Fruit fly (Drosophila melanogaster) whole organism: ENCODE results near the gene CG1090.

Experiments
- CG8478 ChIP-seq: fragments of >200 bp; optimal IDR thresholded peaks from 2 replicates; lab custom pipeline; 2018; ENCODE audit warnings: inconsistent platforms
- Dll ChIP-seq: fragments of >200 bp; optimal IDR thresholded peaks from 2 replicates; lab custom pipeline; 2017
- EcR ChIP-seq, 2 experiments: fragments of >200 bp; optimal IDR thresholded peaks; 2 replicates each; lab custom pipeline; 2017; ENCODE audit warnings: missing biosample characterization in 2 of 2, missing genetic modification characterization in 2 of 2, missing genetic modification reagents in 2 of 2
- pan ChIP-seq: fragments of >200 bp; optimal IDR thresholded peaks from 2 replicates; lab custom pipeline; 2017
- psq ChIP-seq: fragments of >200 bp; optimal IDR thresholded peaks from 2 replicates; lab custom pipeline; 2017
- usp ChIP-seq: fragments of >200 bp; optimal IDR thresholded peaks from 2 replicates; lab custom pipeline; 2017; ENCODE audit warnings: missing biosample characterization, missing genetic modification characterization, mixed read lengths

The CG1090 gene

DNA sequence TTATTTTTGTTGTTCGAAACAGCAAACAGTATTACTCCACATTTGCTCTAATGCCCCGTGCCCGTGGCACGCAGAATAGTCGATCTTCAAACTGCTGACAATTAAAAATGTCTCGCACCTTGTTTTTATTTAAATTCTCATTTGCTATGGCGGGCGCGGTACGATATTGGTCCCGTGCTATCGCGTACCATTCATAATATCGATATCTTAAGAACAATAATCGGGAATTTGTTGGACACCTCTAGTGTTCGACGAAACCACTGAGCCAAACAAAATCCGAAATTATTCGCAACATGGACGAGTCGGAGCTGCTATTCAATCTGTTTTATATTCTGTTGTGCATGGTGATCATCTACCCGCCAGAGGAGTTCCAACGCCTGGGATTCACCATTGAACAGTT is 30.4 kb downstream of the CG1090 start, which contains the start of gene CG14646:
CG14646 (plus strand) TSS at position 234 of the 400 bp plus-strand sequence.
- no peak for TF ChIP-seq usp (GFP tag; lab: Kevin White, UChicago)
- TF ChIP-seq EcR (GFP tag; optimal IDR thresholded peaks at IDR 0.05; lab: Kevin White, UChicago): no peak
- no peak for TF ChIP-seq Dll (lab: Kevin White, UChicago)
- TF ChIP-seq pan (lab: Kevin White, UChicago): no peak
- TF ChIP-seq CG8478 (lab: Kevin White, UChicago): no peak
- TF ChIP-seq psq (lab: Kevin White, UChicago): no peak

- no peak for TF ChIP-seq Dll (lab: Kevin White, UChicago)
- TF ChIP-seq CG8478 (lab: Kevin White, UChicago): no peak
- no peak for TF ChIP-seq psq (lab: Kevin White, UChicago)
- TF ChIP-seq usp (GFP tag; lab: Kevin White, UChicago): no peak
- no peak for TF ChIP-seq pan (lab: Kevin White, UChicago)
- no peak for TF ChIP-seq EcR (GFP tag; optimal IDR thresholded peaks at IDR 0.05; lab: Kevin White, UChicago)
Measured at dm6 chr3R:4394117-4394516, 34.4 kb downstream of the CG1090 start, which contains the start of gene CG34112. Gene CG34112, minus strand, starts transcription at chr3R:4394259.

dm6 chr3R:4394654-4395581 is 35.2 kb downstream of the CG1090 start:
- TF ChIP-seq psq (lab: Kevin White, UChicago) (no peak), EcR (GFP tag; optimal IDR thresholded peaks at IDR 0.05; lab: Kevin White, UChicago) (no peak), usp (GFP tag; lab: Kevin White, UChicago) (no peak)

DNA sequence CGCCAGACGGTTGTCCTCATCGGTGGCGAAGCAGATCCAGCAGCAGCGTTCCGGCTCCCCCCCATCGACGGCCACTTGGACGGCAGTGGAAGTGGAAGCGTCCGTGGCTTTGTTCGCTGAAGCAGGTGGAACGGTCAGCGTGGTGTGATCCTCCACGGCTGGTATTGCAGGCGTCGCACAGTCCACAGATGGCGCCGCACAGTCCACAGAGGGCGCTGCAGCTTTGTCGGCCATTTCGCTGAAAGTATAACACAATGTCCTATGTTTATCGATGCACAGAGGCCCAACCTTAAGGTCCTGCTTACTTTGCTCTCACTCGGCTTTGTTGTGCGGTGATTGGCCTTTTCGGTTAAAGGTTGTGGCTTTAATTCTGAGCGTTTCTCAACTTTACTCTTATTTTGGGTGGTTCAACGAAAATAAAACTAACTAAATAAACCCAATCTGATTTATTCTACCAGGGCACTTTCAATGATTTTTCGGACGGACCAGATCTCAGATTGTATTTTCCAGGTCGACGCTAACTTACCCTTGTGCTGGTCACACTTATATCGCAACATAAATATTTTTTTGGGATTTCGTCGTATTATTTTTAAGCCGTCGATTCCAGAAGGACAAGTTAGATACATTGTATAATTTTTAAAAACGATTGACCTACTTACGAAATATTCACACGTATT is 37.9 kb downstream of the CG1090 start, which contains the start of gene CG9855:
CG9855 (minus strand) TSS at position 473 of the 677 bp plus-strand sequence.
- TF ChIP-seq CG8478 (lab: Kevin White, UChicago) (no peak), Dll (lab: Kevin White, UChicago) (no peak), usp (GFP tag; lab: Kevin White, UChicago) (no peak), pan (lab: Kevin White, UChicago) (no peak), psq (lab: Kevin White, UChicago) (no peak), EcR (GFP tag; optimal IDR thresholded peaks at IDR 0.05; lab: Kevin White, UChicago) (no peak)

DNA sequence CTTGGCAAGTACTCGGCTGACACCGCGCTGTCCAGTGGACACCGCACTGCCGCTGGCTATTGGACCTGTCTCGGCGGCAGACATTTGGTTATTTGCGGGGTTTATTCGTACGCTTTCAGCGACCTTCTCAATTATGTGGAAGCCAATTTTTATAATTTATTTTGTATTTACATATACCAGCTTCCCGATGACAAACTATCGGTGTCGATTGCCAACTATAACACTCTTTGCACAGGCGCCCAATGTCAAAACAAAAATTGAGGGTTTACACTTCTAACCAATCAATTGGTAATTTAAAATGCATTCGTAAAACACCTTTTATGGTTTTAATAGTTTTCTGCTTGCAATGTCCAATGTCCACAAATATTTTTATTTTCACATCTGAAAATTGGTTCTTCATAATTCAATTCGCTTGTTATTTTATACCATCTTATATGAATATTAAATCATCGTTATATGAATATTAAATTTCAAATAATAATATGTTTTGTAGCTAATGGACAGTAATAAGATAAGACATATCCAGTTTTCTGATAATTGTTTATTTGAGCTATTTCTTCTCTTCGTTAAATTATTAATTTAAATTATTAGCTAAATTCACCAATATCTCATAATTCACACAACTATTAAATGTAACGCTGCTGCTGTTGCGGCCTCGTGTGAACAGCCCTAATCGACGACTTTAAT is 40.3 kb downstream of the CG1090 start:
- TF ChIP-seq CG8478 (lab: Kevin White, UChicago) (no peak), EcR (GFP tag; optimal IDR thresholded peaks at IDR 0.05; lab: Kevin White, UChicago) (no peak), psq (lab: Kevin White, UChicago) (no peak), usp (GFP tag; lab: Kevin White, UChicago) (no peak), Dll (lab: Kevin White, UChicago) (no peak), pan (lab: Kevin White, UChicago) (no peak)

- TF ChIP-seq usp (GFP tag; lab: Kevin White, UChicago): no peak
Measured at dm6 chr3R:4400497-4400833, 40.8 kb downstream of the CG1090 start, which contains the start of gene CG14647. Gene CG14647, plus strand, starts transcription at chr3R:4400510.

DNA sequence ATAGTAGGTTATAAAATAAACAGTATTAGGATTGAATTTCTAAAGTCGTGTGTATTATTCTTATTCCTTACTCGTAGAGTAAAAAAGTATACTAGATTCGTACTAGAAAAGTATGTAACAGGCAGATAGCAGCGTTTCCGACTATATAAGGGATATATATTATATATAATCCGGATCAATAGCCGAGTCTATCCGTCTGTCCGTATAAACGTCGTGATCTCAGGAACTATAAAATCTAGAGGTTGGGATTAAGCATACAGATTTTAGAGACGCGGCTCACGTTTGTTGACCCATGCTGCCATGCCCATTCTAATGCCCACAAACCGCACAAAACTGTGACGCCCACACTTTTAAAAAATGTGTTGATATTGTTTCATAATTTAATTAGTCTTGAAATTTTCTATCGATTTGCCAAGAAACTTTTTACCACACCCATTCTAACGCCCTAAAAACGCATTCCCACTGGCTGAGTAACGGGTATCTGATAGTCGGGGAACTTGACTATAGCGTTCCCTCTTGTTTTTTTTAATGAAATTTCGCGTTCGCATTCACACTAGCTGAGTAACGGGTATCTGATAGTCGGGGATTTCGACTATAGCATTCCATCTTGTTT is 42.4 kb downstream of the CG1090 start, which contains the start of gene CG9853:
CG9853 (minus strand) TSS at position 51 of the 613 bp plus-strand sequence.
- TF ChIP-seq CG8478 (lab: Kevin White, UChicago): no peak

dm6 chr3R:4402884-4403705 is 43.4 kb downstream of the CG1090 start, which contains the start of gene lost:
Gene lost, plus strand, starts transcription at chr3R:4403076.
- TF ChIP-seq EcR (GFP tag; optimal IDR thresholded peaks at IDR 0.05; lab: Kevin White, UChicago) (no peak), Dll (lab: Kevin White, UChicago) (no peak), pan (lab: Kevin White, UChicago) (no peak)

DNA sequence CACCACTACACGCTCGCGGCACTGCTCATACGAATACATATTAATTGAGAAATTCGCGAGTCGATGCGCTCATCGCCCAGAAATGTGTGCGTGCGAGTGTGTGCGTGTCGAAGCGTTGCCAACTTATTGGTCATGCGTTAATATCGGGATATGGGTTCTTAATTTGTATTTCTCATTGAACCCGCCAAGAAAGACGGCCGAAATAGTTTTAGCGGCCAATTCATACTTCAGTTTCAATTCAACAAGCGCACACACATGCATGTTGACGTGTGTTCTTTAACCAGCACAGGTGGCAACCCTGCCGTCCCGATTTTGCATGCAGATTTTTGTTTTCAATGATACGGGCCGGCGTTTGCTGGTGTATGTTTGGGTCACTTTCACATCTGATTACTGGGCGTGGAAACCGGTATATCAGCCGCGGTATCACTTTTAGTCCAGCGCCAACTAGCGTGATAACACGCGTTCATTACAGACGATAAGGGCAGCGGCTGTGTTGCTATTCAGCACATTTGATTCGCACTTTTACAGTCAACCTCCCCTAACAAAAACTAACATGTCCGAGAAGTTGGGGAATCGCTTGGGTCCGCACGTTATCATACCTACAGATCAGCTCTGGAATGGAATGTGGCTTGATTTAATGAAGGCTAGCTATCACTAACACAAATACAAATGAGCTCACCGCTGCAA is 44.2 kb downstream of the CG1090 start:
- TF ChIP-seq EcR (GFP tag; optimal IDR thresholded peaks at IDR 0.05; lab: Kevin White, UChicago) (peak in 1 of 2 experiments; percentile 41), pan (lab: Kevin White, UChicago) (no peak)

DNA sequence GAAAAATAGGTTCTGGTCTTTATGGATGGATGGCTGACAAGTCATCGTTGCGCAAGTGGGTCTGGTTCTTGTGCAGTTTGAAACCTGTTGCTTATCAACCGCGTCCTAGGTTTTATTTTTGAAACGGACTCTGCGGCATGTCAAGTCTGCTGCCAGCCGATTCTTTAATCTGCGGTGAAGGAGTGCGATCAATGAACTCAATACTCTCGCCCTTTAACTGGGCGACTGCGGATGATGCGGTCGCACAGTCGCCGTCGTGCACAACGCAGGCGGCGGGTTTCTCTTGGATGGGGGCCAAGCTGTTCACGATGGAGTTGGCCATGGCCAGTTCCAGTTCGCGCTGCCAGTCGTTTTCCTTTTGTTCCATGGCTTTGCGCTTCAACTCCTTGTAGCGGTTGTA is 47.6 kb downstream of the CG1090 start:
- TF ChIP-seq CG8478 (lab: Kevin White, UChicago) (no peak), EcR (GFP tag; optimal IDR thresholded peaks at IDR 0.05; lab: Kevin White, UChicago) (no peak), usp (GFP tag; lab: Kevin White, UChicago) (no peak), psq (lab: Kevin White, UChicago) (no peak), Dll (lab: Kevin White, UChicago) (no peak), pan (lab: Kevin White, UChicago) (no peak)
